Fruit fly (Drosophila melanogaster) Kc167 (cell line): ENCODE data around the gene CecA2.

Experiments used
- Sin3A ChIP-seq: fragments of >200 bp; optimal IDR thresholded peaks from 2 replicates; lab custom pipeline; 2018; ENCODE audit warnings: missing external identifiers
- h ChIP-seq: fragments of >200 bp; optimal IDR thresholded peaks from 3 replicates; lab custom pipeline; 2018; ENCODE audit warnings: missing external identifiers
- psq ChIP-seq: fragments of >200 bp; optimal IDR thresholded peaks from 2 replicates; lab custom pipeline; 2017; ENCODE audit warnings: missing external identifiers
- ttk ChIP-seq: sonication (Bioruptor generic); optimal IDR thresholded peaks from 2 replicates; lab custom pipeline; 2017; ENCODE audit warnings: missing external identifiers

- TF ChIP-seq h (lab: Kevin White, UChicago) (no peak), psq (lab: Kevin White, UChicago) (no peak), Sin3A (lab: Kevin White, UChicago) (no peak), ttk (lab: Kevin White, UChicago) (no peak)
Observed at dm6 chr3R:30197796-30198195, 14.2 kb upstream of the CecA2 start.
